Worm (Caenorhabditis elegans) whole organism, L4 larva: ENCODE results near the gene F37C12.14.

Experiments
- F10B5.3 ChIP-seq: sonication (generic microtip); optimal IDR thresholded peaks from 2 replicates; lab custom pipeline; 2016; ENCODE audit warnings: mild to moderate bottlenecking, missing genetic modification characterization, missing compliant biosample characterization
- F44E2.7 ChIP-seq: fragments of 200-800 bp; sonication (Bioruptor generic); IDR thresholded peaks from 2 replicates; pipeline ENCODE4 v2.1.2; 2022; ENCODE audit warnings: missing genetic modification characterization, missing compliant biosample characterization
- F49E8.2 ChIP-seq: sonication (generic microtip); optimal IDR thresholded peaks from 2 replicates; lab custom pipeline; 2016; ENCODE audit warnings: missing compliant biosample characterization, mild to moderate bottlenecking, missing genetic modification characterization, borderline replicate concordance
- R02D3.7 ChIP-seq: fragments of 150-350 bp; sonication (generic microtip); optimal IDR thresholded peaks from 3 replicates; lab custom pipeline; 2014; ENCODE audit warnings: missing biosample characterization, missing genetic modification characterization
- T26A8.4 ChIP-seq: fragments of 200-800 bp; sonication (Bioruptor generic); IDR thresholded peaks from 2 replicates; pipeline ENCODE4 v1.3.6; 2022; ENCODE audit warnings: missing genetic modification characterization, missing compliant biosample characterization
- Y75B8A.6 ChIP-seq: fragments of 200-800 bp; sonication (Bioruptor generic); IDR thresholded peaks from 2 replicates; pipeline ENCODE4 v1.3.6; 2022; ENCODE audit warnings: missing genetic modification reagents, missing genetic modification characterization, missing compliant biosample characterization
- aha-1 ChIP-seq: fragments of 150-350 bp; peaks from one replicate; lab custom pipeline; 2014; ENCODE audit warnings: missing biosample characterization, missing genetic modification characterization
- aly-2 ChIP-seq: sonication (generic microtip); optimal IDR thresholded peaks from 2 replicates; lab custom pipeline; 2018; ENCODE audit warnings: missing biosample characterization, missing genetic modification characterization
- arid-1 ChIP-seq: fragments of 200-800 bp; sonication (Bioruptor generic); conservative IDR thresholded peaks from 2 replicates; pipeline ENCODE4 v1.3.6; 2022; ENCODE audit warnings: missing genetic modification reagents, missing genetic modification characterization, missing compliant biosample characterization
- ces-1 ChIP-seq: fragments of 150-350 bp; sonication (generic microtip); optimal IDR thresholded peaks from 4 replicates; lab custom pipeline; 2014; ENCODE audit warnings: missing biosample characterization, missing genetic modification reagents, missing genetic modification characterization
- ctbp-1 ChIP-seq: fragments of 200-800 bp; sonication (Bioruptor generic); IDR thresholded peaks from 2 replicates; pipeline ENCODE4 v1.3.6; 2022; ENCODE audit warnings: missing genetic modification reagents, missing genetic modification characterization, missing compliant biosample characterization
- daf-12 ChIP-seq: fragments of 150-350 bp; optimal IDR thresholded peaks from 2 replicates; lab custom pipeline; 2014; ENCODE audit warnings: missing biosample characterization, missing genetic modification reagents, missing genetic modification characterization
- daf-16 ChIP-seq, 3 experiments: sonication (generic microtip); optimal IDR thresholded peaks; 2 replicates each; lab custom pipeline; 2016 to 2017; ENCODE audit warnings: missing genetic modification characterization in 3 of 3, missing genetic modification reagents in 3 of 3, mild to moderate bottlenecking in 2 of 3, missing compliant biosample characterization in 2 of 3, missing biosample characterization in 1 of 3, moderate library complexity in 1 of 3
- daf-19 ChIP-seq: fragments of 200-800 bp; sonication (Bioruptor generic); conservative IDR thresholded peaks from 2 replicates; pipeline ENCODE4 v1.3.6; 2022; ENCODE audit warnings: missing genetic modification characterization, missing compliant biosample characterization
- dmd-8 ChIP-seq: fragments of 200-800 bp; sonication (Bioruptor generic); IDR thresholded peaks from 2 replicates; pipeline ENCODE4 v1.3.6; 2022; ENCODE audit warnings: missing genetic modification characterization, missing compliant biosample characterization
- dpl-1 ChIP-seq: fragments of 150-350 bp; optimal IDR thresholded peaks from 2 replicates; lab custom pipeline; 2014; ENCODE audit warnings: missing biosample characterization, missing genetic modification reagents, missing genetic modification characterization
- egl-27 ChIP-seq: sonication (generic microtip); optimal IDR thresholded peaks from 3 replicates; lab custom pipeline; 2017; ENCODE audit warnings: missing biosample characterization, missing genetic modification reagents, missing genetic modification characterization
- egl-43 ChIP-seq: fragments of 200-800 bp; sonication (Bioruptor generic); IDR thresholded peaks from 2 replicates; pipeline ENCODE4 v1.3.6; 2022; ENCODE audit warnings: missing genetic modification reagents, missing genetic modification characterization, missing compliant biosample characterization
- hlh-11 ChIP-seq: fragments of 200-800 bp; sonication (Bioruptor generic); optimal IDR thresholded peaks from 2 replicates; lab custom pipeline; 2018; ENCODE audit warnings: mild to moderate bottlenecking, missing genetic modification characterization, missing compliant biosample characterization
- lin-1 ChIP-seq: fragments of 200-800 bp; sonication (Bioruptor generic); IDR thresholded peaks from 2 replicates; pipeline ENCODE4 v1.3.6; 2022; ENCODE audit warnings: missing genetic modification reagents, missing genetic modification characterization, missing compliant biosample characterization
- lin-15B ChIP-seq: fragments of 150-350 bp; sonication (generic microtip); optimal IDR thresholded peaks from 3 replicates; lab custom pipeline; 2014; ENCODE audit warnings: missing biosample characterization, missing genetic modification characterization
- lin-38 ChIP-seq: fragments of 200-800 bp; sonication (Bioruptor generic); IDR thresholded peaks from 2 replicates; pipeline ENCODE4 v1.3.6; 2022; ENCODE audit warnings: missing genetic modification reagents, missing genetic modification characterization, missing compliant biosample characterization
- madf-5 ChIP-seq, 2 experiments: fragments of 200-800 bp; sonication (Bioruptor generic); IDR thresholded peaks; 2 replicates each; pipeline ENCODE4 v1.3.6; 2022; ENCODE audit warnings: missing compliant biosample characterization in 2 of 2, missing genetic modification characterization in 2 of 2
- mep-1 ChIP-seq: fragments of 150-350 bp; sonication (generic microtip); optimal IDR thresholded peaks from 3 replicates; lab custom pipeline; 2014; ENCODE audit warnings: missing biosample characterization, missing genetic modification characterization
- mxl-3 ChIP-seq: fragments of 200-800 bp; sonication (Bioruptor generic); optimal IDR thresholded peaks from 2 replicates; lab custom pipeline; 2018; ENCODE audit warnings: mild to moderate bottlenecking, missing genetic modification characterization, missing compliant biosample characterization
- nhr-10 ChIP-seq: fragments of 150-350 bp; optimal IDR thresholded peaks from 2 replicates; lab custom pipeline; 2014; ENCODE audit warnings: missing biosample characterization, missing genetic modification characterization
- nhr-11 ChIP-seq: fragments of 150-350 bp; optimal IDR thresholded peaks from 2 replicates; lab custom pipeline; 2014; ENCODE audit warnings: missing biosample characterization, missing genetic modification characterization
- nhr-111 ChIP-seq: fragments of 200-800 bp; sonication (Bioruptor generic); optimal IDR thresholded peaks from 2 replicates; lab custom pipeline; 2018; ENCODE audit warnings: mild to moderate bottlenecking, missing genetic modification characterization, missing compliant biosample characterization
- nhr-25 ChIP-seq: sonication (generic microtip); optimal IDR thresholded peaks from 2 replicates; lab custom pipeline; 2017; ENCODE audit warnings: missing genetic modification characterization, mild to moderate bottlenecking, missing compliant biosample characterization, antibody characterized with exemption, moderate library complexity, borderline replicate concordance; ENCODE audit not compliant: insufficient read depth
- nhr-41 ChIP-seq: fragments of 200-800 bp; sonication (Bioruptor generic); IDR thresholded peaks from 2 replicates; pipeline ENCODE4 v1.3.6; 2022; ENCODE audit warnings: missing genetic modification reagents, missing genetic modification characterization, missing compliant biosample characterization
- saeg-2 ChIP-seq: fragments of 200-800 bp; sonication (Bioruptor generic); IDR thresholded peaks from 2 replicates; pipeline ENCODE4 v1.3.6; 2022; ENCODE audit warnings: missing genetic modification reagents, missing genetic modification characterization, missing compliant biosample characterization
- set-16 ChIP-seq: fragments of 200-800 bp; sonication (Bioruptor generic); IDR thresholded peaks from 2 replicates; pipeline ENCODE4 v1.3.6; 2022; ENCODE audit warnings: missing genetic modification reagents, missing genetic modification characterization, missing compliant biosample characterization
- unc-130 ChIP-seq: sonication (generic microtip); optimal IDR thresholded peaks from 2 replicates; lab custom pipeline; 2016; ENCODE audit warnings: missing genetic modification reagents, missing genetic modification characterization, missing compliant biosample characterization
- unc-39 ChIP-seq: sonication (generic microtip); optimal IDR thresholded peaks from 2 replicates; lab custom pipeline; 2017; ENCODE audit warnings: missing biosample characterization, missing genetic modification characterization
- unc-62 ChIP-seq, 3 experiments: fragments of 150-350 bp in 1 of 3; sonication (generic microtip); optimal IDR thresholded peaks in 2 of 3; peaks in 1 of 3; 1 replicate in 1 of 3; 2 replicates in 2 of 3; lab custom pipeline; 2014 to 2017; ENCODE audit warnings: missing biosample characterization in 3 of 3, missing genetic modification characterization in 3 of 3, missing genetic modification reagents in 3 of 3, missing genotype in 1 of 3
- zfp-2 ChIP-seq: sonication (generic microtip); optimal IDR thresholded peaks from 2 replicates; lab custom pipeline; 2016; ENCODE audit warnings: mild to moderate bottlenecking, missing genetic modification characterization, missing compliant biosample characterization

The F37C12.14 gene

DNA sequence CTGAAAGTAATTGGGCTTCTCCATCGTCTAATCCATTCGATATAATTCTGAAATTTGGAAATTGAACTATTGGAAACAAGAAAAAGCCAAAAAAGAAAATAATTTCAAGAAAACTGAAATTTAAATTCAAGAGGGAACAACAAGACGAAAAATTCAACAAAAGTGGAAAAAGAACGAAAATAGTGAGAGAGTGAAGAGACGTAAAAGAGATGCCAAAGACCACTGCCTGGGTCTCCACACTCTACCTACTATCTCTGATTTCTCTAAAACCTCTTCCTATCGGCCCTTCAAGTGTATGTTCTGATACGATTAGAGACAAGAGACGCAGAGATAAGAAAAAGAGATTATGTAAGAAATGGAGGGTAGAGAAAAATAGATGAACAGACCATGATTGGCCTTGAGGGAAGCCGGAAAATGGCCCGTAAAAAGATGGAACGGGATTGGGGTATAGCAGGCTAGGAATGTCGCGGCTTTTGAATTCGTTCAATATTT, 31.6 kb downstream of the F37C12.14 start, which contains the start of gene ogt-1 (continued):
- TF ChIP-seq nhr-25 (tag; lab: Kevin White, UChicago) (peak; percentile 35), daf-19 (GFP tag; lab: Robert Waterston, UW) (0 out of 2 replicates have a peak, but pooled peaks have one; percentile 34), ces-1 (GFP tag; lab: Kevin White, UChicago) (peak; percentile 58), nhr-11 (tag; lab: Kevin White, UChicago) (peak; percentile 47), aha-1 (peak; percentile 72), arid-1 (peak; percentile 57), ctbp-1 (GFP tag; lab: Robert Waterston, UW) (peak; percentile 84), daf-16 (GFP tag; optimal IDR thresholded peaks at IDR 0.05; lab: Kevin White, UChicago) (peak in 1 of 2 experiments; percentile 24), daf-16 (tag; optimal IDR thresholded peaks at IDR 0.05; lab: Kevin White, UChicago) (peak; percentile 82), aly-2 (tag; lab: Kevin White, UChicago) (no peak), saeg-2 (GFP tag; lab: Robert Waterston, UW) (0 out of 2 replicates have a peak, but pooled peaks have one; percentile 37), hlh-11 (tag; lab: Kevin White, UChicago) (peak; percentile 89), lin-1 (GFP tag; lab: Robert Waterston, UW) (peak; percentile 31; the same call in 1 of the 2 replicates), unc-39 (tag; lab: Kevin White, UChicago) (no peak), dpl-1 (GFP tag; lab: Kevin White, UChicago) (peak; percentile 61), nhr-10 (tag; lab: Kevin White, UChicago) (peak; percentile 51)
- TF ChIP-seq, all 104 proteins: peak for 47

DNA sequence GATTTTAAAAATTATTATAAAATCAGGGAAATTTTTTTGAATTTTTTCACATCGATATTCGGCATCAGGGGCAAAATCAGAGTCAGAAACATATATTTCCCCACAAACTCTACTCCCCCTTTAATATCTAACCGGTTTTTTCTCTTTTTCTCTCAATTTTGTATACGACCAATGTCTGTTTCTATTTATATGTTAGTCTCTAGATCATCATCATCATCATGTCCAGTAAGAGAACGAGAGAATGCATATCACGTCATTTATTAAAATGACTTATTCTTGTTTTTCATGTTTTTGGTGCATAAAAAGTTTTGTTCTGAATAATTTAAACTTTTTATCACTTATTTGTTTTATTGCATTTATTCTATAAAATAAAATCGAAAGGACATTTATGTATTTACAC, 32.8 kb downstream of the F37C12.14 start:
- TF ChIP-seq unc-62 (GFP tag; optimal IDR thresholded peaks at IDR 0.05 in 1 of 2; lab: Kevin White, UChicago) (no peak), unc-62 (tag; optimal IDR thresholded peaks at IDR 0.05; lab: Kevin White, UChicago) (no peak), F44E2.7 (no peak), T26A8.4 (GFP tag; lab: Robert Waterston, UW) (0 out of 2 replicates have a peak, but pooled peaks have one; percentile 7), ctbp-1 (GFP tag; lab: Robert Waterston, UW) (0 out of 2 replicates have a peak, but pooled peaks have one; percentile 37), daf-12 (tag; lab: Kevin White, UChicago) (no peak), mep-1 (tag; lab: Kevin White, UChicago) (peak; percentile 2)

DNA sequence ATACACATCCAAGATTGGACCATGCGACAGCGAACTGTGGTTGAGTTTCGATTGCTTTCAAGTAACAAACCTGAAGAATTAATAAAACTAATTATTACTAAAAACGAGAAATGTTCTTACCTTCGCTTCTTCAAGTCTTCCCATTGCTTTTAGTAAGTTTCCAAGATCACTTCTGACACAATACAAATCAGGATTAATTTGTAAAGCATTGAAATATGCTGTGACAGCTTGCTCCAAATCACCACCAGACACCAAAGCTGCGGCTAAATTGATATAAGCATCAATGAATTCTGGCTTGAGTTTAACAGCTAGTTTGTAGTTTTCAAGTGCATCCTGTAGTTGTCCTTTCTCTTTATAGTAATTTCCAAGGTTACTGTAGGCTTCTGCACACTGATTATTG, 35.2 kb downstream of the F37C12.14 start:
- TF ChIP-seq unc-62 (GFP tag; optimal IDR thresholded peaks at IDR 0.05 in 1 of 2; lab: Kevin White, UChicago) = peak in 1 of 2 experiments; percentile 54
- no peak for TF ChIP-seq unc-62 (tag; optimal IDR thresholded peaks at IDR 0.05; lab: Kevin White, UChicago)
- peak; percentile 91 for TF ChIP-seq aha-1
- TF ChIP-seq mxl-3 (GFP tag; lab: Kevin White, UChicago) = no peak

DNA sequence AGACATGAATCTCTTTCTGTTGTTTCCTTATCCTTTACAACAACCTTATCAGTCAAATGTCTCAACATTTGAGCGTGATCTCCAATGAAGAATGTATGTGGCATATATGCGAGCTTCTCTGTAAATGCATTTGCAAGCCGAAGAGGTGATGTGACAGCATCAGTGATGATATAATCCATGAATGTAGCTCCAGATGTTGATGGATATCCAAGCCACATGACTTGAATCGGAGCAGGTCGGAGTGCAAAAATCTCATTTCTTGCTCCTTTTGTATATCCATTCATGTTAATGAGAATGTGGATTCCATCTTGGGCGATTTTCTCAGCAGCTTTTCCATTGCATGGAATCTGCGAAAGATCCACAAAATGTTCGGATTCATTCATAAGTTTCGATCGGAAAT, 37.2 kb downstream of the F37C12.14 start:
- TF ChIP-seq aha-1 (peak; percentile 77), ctbp-1 (GFP tag; lab: Robert Waterston, UW) (no peak), zfp-2 (no peak)

DNA sequence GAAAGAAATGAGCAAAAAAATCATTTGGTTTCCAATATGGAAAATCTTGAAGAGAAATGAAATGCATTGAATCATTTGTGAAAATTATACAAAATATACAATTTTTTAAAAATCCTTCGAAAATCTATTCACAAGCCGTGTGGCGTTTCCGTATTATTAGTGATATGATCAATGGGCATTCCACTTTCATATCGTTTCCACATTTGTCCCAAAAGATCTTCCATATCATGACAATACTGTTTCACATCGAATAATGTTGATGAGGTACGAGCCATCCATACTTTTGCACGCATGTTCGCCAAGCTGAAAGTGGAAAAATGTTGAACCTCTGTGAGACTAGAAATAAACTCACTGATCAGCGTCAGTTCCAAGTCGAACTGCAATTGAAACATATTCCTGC, 39.0 kb downstream of the F37C12.14 start:
- no peak for TF ChIP-seq unc-130 (GFP tag; lab: Kevin White, UChicago)
- no peak for TF ChIP-seq arid-1
- TF ChIP-seq aha-1 = peak; percentile 91
- no peak for TF ChIP-seq ctbp-1 (GFP tag; lab: Robert Waterston, UW)
- 0 out of 2 replicates have a peak, but pooled peaks have one; percentile 12 for TF ChIP-seq T26A8.4 (GFP tag; lab: Robert Waterston, UW)

DNA sequence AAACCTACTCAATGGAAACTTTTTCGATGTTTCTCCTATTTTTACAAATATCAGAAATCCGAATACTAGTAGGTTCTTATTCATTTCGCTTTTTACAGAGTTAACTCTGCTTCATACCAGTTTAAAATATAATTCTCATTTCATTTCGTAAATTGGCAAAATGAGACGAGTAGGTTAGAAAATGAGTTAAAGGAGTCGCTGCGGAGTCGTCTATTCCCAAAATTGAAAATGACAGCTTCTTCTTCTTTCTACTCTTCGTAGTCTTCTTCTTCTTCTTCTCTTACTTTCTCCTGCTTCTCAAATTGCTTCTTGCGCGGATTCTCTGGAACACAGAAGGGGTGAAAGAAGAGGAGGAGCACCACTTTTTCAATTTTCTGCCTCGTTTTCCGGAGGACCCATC, 40.6 kb downstream of the F37C12.14 start, which contains the start of gene glr-2:
glr-2 (minus strand) TSS at position 211 of the 400 bp plus-strand sequence.
- TF ChIP-seq mep-1 (tag; lab: Kevin White, UChicago) (no peak), set-16 (GFP tag; lab: Robert Waterston, UW) (no peak), R02D3.7 (tag; lab: Kevin White, UChicago) (no peak), aly-2 (tag; lab: Kevin White, UChicago) (no peak)

DNA sequence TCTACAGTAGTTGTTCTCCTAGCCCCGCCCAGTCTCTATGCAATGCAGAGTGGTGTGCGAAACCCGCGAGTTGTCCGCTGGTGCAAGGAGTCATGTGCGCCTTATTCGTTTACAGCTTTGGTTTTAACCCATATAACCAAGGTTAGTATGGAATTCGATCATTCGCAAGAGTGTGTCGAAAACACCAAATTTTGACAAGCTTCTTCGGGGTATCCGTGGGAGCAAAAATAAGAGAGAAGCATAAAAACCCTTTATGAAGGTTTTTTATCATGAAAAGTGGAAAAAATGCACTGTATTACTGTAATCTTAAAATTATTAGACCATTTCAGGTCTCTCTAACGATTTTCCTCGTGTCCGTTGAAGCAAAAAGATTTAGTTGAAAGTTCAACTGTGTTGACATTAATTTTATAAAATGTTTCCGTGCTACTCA, 43.2 kb downstream of the F37C12.14 start:
- TF ChIP-seq nhr-41 (GFP tag; lab: Robert Waterston, UW) = 0 out of 2 replicates have a peak, but pooled peaks have one; percentile 26
- TF ChIP-seq Y75B8A.6 (GFP tag; lab: Robert Waterston, UW) = no peak
- no peak for TF ChIP-seq dmd-8 (GFP tag; lab: Robert Waterston, UW)
- TF ChIP-seq egl-43 (GFP tag; lab: Robert Waterston, UW) = no peak
- TF ChIP-seq F10B5.3 = peak; percentile 8
- no peak for TF ChIP-seq lin-15B (tag; lab: Kevin White, UChicago)
- no peak for TF ChIP-seq egl-27 (tag; lab: Kevin White, UChicago)
- peak; percentile 27 for TF ChIP-seq nhr-111 (GFP tag; lab: Kevin White, UChicago)
- TF ChIP-seq nhr-10 (tag; lab: Kevin White, UChicago) = no peak
- peak; percentile 64 for TF ChIP-seq lin-38 (GFP tag; lab: Robert Waterston, UW)
- no peak for TF ChIP-seq madf-5 (GFP tag; IDR thresholded peaks at IDR 0.05; lab: Robert Waterston, UW)
- peak; percentile 68 for TF ChIP-seq F49E8.2
